Worm (Caenorhabditis elegans): ENCODE data around the gene T09F3.2.

The T09F3.2 gene

DNA sequence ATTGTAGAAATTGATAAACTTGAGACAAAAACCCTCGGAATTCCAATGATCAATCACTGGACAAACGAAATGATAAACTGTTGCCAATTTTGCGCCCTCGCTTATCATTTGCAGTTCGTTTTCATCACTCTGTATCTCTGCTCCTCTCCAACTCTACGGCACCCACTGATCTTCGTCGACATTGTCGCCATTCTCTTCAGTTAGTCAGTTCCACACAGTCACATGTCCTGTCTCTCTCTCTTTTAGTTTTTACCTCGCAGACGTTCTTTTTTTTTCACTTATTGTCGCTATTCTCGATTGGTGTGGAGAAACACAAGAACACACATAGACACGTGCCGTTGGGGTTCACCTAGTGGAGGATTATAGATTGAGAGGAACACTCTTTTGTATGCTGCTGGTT lies 1.9 kb upstream of the T09F3.2 start (continued):
- peak; percentile 60 for TF ChIP-seq spr-1 (tag; optimal IDR thresholded peaks at IDR 0.05)
- TF ChIP-seq dmd-6 (GFP tag; IDR thresholded peaks at IDR 0.05): peak; percentile 93
- TF ChIP-seq nhr-25 (tag; optimal IDR thresholded peaks at IDR 0.05; ENCODE audit: borderline replicate concordance, insufficient read depth): peak; percentile 78
- TF ChIP-seq fkh-10 (GFP tag; optimal IDR thresholded peaks at IDR 0.05): no peak
- TF ChIP-seq skn-1 (tag; optimal IDR thresholded peaks at IDR 0.05): no peak
- peak; percentile 79 for TF ChIP-seq mep-1 (tag; optimal IDR thresholded peaks at IDR 0.05)
- peak in 1 of 2 experiments; percentile 96 for TF ChIP-seq unc-62 (GFP tag; optimal IDR thresholded peaks at IDR 0.05 in 1 of 2)
- TF ChIP-seq unc-62 (tag; optimal IDR thresholded peaks at IDR 0.05): no peak
- 0 out of 2 replicates have a peak, but pooled peaks have one; percentile 71 for TF ChIP-seq saeg-2 (GFP tag; IDR thresholded peaks at IDR 0.05)
- TF ChIP-seq madf-5 (GFP tag; IDR thresholded peaks at IDR 0.05): no peak
- no peak for TF ChIP-seq ztf-7 (tag; optimal IDR thresholded peaks at IDR 0.05)
- TF ChIP-seq madf-9 (GFP tag; conservative IDR thresholded peaks at IDR 0.05): 0 out of 2 replicates have a peak, but pooled peaks have one; percentile 31
- no peak for TF ChIP-seq zfp-2 (tag; optimal IDR thresholded peaks at IDR 0.05)
- no peak for TF ChIP-seq fos-1 (tag; optimal IDR thresholded peaks at IDR 0.05)
- TF ChIP-seq F26F4.8 (GFP tag; conservative IDR thresholded peaks at IDR 0.05): no peak
- TF ChIP-seq attf-4 (tag; optimal IDR thresholded peaks at IDR 0.05): no peak
- no peak for TF ChIP-seq daf-16 (GFP tag; optimal IDR thresholded peaks at IDR 0.05)
- peak; percentile 79 for TF ChIP-seq daf-16 (tag; optimal IDR thresholded peaks at IDR 0.05)
- TF ChIP-seq mxl-2 (GFP tag; conservative IDR thresholded peaks at IDR 0.05): peak; percentile 71
- no peak for TF ChIP-seq lin-39 (tag; optimal IDR thresholded peaks at IDR 0.05)
- peak; percentile 51 for TF ChIP-seq hmg-1.1 (GFP tag; IDR thresholded peaks at IDR 0.05)
- no peak for TF ChIP-seq arid-1 (GFP tag; conservative IDR thresholded peaks at IDR 0.05)
- TF ChIP-seq nhr-237 (tag; optimal IDR thresholded peaks at IDR 0.05): no peak
- peak in 1 of 2 experiments; percentile 75 for TF ChIP-seq lsy-2 (tag; optimal IDR thresholded peaks at IDR 0.05)
- no peak for TF ChIP-seq rbr-2 (tag; optimal IDR thresholded peaks at IDR 0.05)
- TF ChIP-seq ceh-32 (tag; optimal IDR thresholded peaks at IDR 0.05; ENCODE audit: poor library complexity): no peak
- no peak for TF ChIP-seq jun-1 (tag; optimal IDR thresholded peaks at IDR 0.05)
- no peak for TF ChIP-seq Y105C5A.15 (GFP tag; IDR thresholded peaks at IDR 0.05)
- TF ChIP-seq hlh-30 (tag; optimal IDR thresholded peaks at IDR 0.05; ENCODE audit: insufficient read depth): peak; percentile 97
- TF ChIP-seq nhr-76 (tag; optimal IDR thresholded peaks at IDR 0.05): no peak
- no peak for TF ChIP-seq ztf-11 (tag; optimal IDR thresholded peaks at IDR 0.05)
- TF ChIP-seq hlh-11 (tag; optimal IDR thresholded peaks at IDR 0.05): peak; percentile 96
- no peak for TF ChIP-seq daf-19 (GFP tag; conservative IDR thresholded peaks at IDR 0.05)
- TF ChIP-seq lin-15B (tag; optimal IDR thresholded peaks at IDR 0.05): no peak
- 0 out of 2 replicates have a peak, but pooled peaks have one; percentile 34 for TF ChIP-seq Y75B8A.6 (GFP tag; IDR thresholded peaks at IDR 0.05)
- no peak for TF ChIP-seq ceh-82 (tag; optimal IDR thresholded peaks at IDR 0.05)
- peak; percentile 93 for TF ChIP-seq mxl-3 (GFP tag; optimal IDR thresholded peaks at IDR 0.05)
- no peak for TF ChIP-seq lir-3 (tag; optimal IDR thresholded peaks at IDR 0.05)
- peak; percentile 16 for TF ChIP-seq nhr-11 (tag; optimal IDR thresholded peaks at IDR 0.05)
- TF ChIP-seq vab-7 (GFP tag; IDR thresholded peaks at IDR 0.05): no peak
- peak in 1 of 2 experiments; percentile 6 for TF ChIP-seq hif-1 (tag; optimal IDR thresholded peaks at IDR 0.05)
- TF ChIP-seq pqm-1 (tag; optimal IDR thresholded peaks at IDR 0.05): peak; percentile 77
- TF ChIP-seq dve-1 (tag; optimal IDR thresholded peaks at IDR 0.05; ENCODE audit: insufficient read depth): peak; percentile 93
- TF ChIP-seq T20F7.1 (GFP tag; optimal IDR thresholded peaks at IDR 0.05): peak; percentile 78
- no peak for TF ChIP-seq ceh-28 (tag; optimal IDR thresholded peaks at IDR 0.05)
- TF ChIP-seq zip-11 (GFP tag; IDR thresholded peaks at IDR 0.05): no peak
- no peak for TF ChIP-seq set-16 (GFP tag; IDR thresholded peaks at IDR 0.05)
- peak; percentile 63 for TF ChIP-seq mes-2 (tag; optimal IDR thresholded peaks at IDR 0.05; ENCODE audit: poor library complexity, severe bottlenecking)
- peak; percentile 63 for TF ChIP-seq nhr-77 (tag; optimal IDR thresholded peaks at IDR 0.05)
- TF ChIP-seq lin-1 (GFP tag; IDR thresholded peaks at IDR 0.05): 0 out of 2 replicates have a peak, but pooled peaks have one; percentile 19
- no peak for TF ChIP-seq zag-1 (tag; optimal IDR thresholded peaks at IDR 0.05)
- no peak for TF ChIP-seq unc-39 (tag; optimal IDR thresholded peaks at IDR 0.05)

Measured in whole organism, L4 larva.